Worm (Caenorhabditis elegans) whole organism, L2 larva: ENCODE results near the gene nex-4.

Experiments used
- blmp-1 ChIP-seq: sonication (generic microtip); optimal IDR thresholded peaks from 2 replicates; lab custom pipeline; 2017; ENCODE audit warnings: missing genetic modification characterization, mild to moderate bottlenecking, missing compliant biosample characterization, antibody characterized with exemption, moderate library complexity; ENCODE audit not compliant: insufficient read depth
- dmd-4 ChIP-seq: sonication (generic microtip); optimal IDR thresholded peaks from 2 replicates; lab custom pipeline; 2017; ENCODE audit warnings: missing biosample characterization, missing genetic modification characterization
- nhr-21 ChIP-seq: fragments of 150-350 bp; optimal IDR thresholded peaks from 2 replicates; lab custom pipeline; 2014; ENCODE audit warnings: missing biosample characterization, missing genetic modification characterization

- no peak for TF ChIP-seq blmp-1 (tag; lab: Kevin White, UChicago)
- TF ChIP-seq dmd-4 (tag; lab: Kevin White, UChicago) = no peak
- no peak for TF ChIP-seq nhr-21 (tag; lab: Kevin White, UChicago)
These were observed 10.1 kb upstream of the nex-4 start, which contains the start of gene cwp-1 for ce11 chrV:4841179-4841578.
